Fruit fly (Drosophila melanogaster) whole organism, adult: ENCODE measurements around the gene pros.

Source experiments
- CG1620 ChIP-seq: fragments of 200-800 bp; sonication (Bioruptor generic); optimal IDR thresholded peaks from 2 replicates; lab custom pipeline; 2016; ENCODE audit warnings: missing biosample characterization, missing genetic modification characterization
- CG5204 ChIP-seq: fragments of 200-800 bp; sonication (Bioruptor generic); optimal IDR thresholded peaks from 2 replicates; lab custom pipeline; 2016; ENCODE audit warnings: missing biosample characterization, missing genetic modification characterization
- Clk ChIP-seq: fragments of 200-800 bp; sonication (Bioruptor generic); optimal IDR thresholded peaks from 2 replicates; lab custom pipeline; 2017; ENCODE audit warnings: missing biosample characterization, missing genetic modification characterization
- bab1 ChIP-seq: fragments of 200-800 bp; sonication (Bioruptor generic); optimal IDR thresholded peaks from 3 replicates; lab custom pipeline; 2019; ENCODE audit warnings: missing biosample characterization, mild to moderate bottlenecking, missing genetic modification characterization, moderate library complexity
- cic ChIP-seq: fragments of 200-800 bp; sonication (Bioruptor generic); optimal IDR thresholded peaks from 2 replicates; lab custom pipeline; 2017; ENCODE audit warnings: missing biosample characterization, mild to moderate bottlenecking, missing genetic modification characterization, moderate library complexity
- cnc ChIP-seq, 2 experiments: fragments of >200 bp; optimal IDR thresholded peaks; 2 replicates each; lab custom pipeline; 2017
- kay ChIP-seq: fragments of 200-800 bp; sonication (Bioruptor generic); peaks from one replicate; lab custom pipeline; 2016; ENCODE audit warnings: missing biosample characterization, missing genetic modification characterization, borderline replicate concordance
- ovo ChIP-seq: fragments of 200-800 bp; sonication (Bioruptor generic); optimal IDR thresholded peaks from 2 replicates; lab custom pipeline; 2016; ENCODE audit warnings: missing biosample characterization, missing genetic modification characterization
- tj ChIP-seq: fragments of 200-800 bp; sonication (Bioruptor generic); optimal IDR thresholded peaks from 3 replicates; lab custom pipeline; 2017; ENCODE audit warnings: missing biosample characterization, mild to moderate bottlenecking, missing genetic modification characterization, moderate library complexity
- toe ChIP-seq: fragments of 200-800 bp; sonication (Bioruptor generic); optimal IDR thresholded peaks from 2 replicates; lab custom pipeline; 2016; ENCODE audit warnings: missing biosample characterization, missing genetic modification characterization

dm6 chr3R:11350741-11351140, 22.5 kb downstream of the pros start:
- no peak for TF ChIP-seq bab1 (GFP tag; lab: Kevin White, UChicago)
- no peak for TF ChIP-seq cic
- no peak for TF ChIP-seq CG1620
- no peak for TF ChIP-seq Clk (GFP tag; lab: Kevin White, UChicago)
- no peak for TF ChIP-seq tj
- TF ChIP-seq toe (GFP tag; lab: Kevin White, UChicago): no peak
- TF ChIP-seq cnc (optimal IDR thresholded peaks at IDR 0.05; lab: Kevin White, UChicago): no peak
- no peak for TF ChIP-seq ovo (GFP tag; lab: Kevin White, UChicago)
- TF ChIP-seq kay (GFP tag; lab: Kevin White, UChicago): no peak
- no peak for TF ChIP-seq CG5204 (GFP tag; lab: Kevin White, UChicago)
